Fruit fly (Drosophila melanogaster): ENCODE data around the gene Daao2.
A peak's percentile ranks its signal among the peaks of the same experiment; 100 is the strongest.

Gene Daao2

dm6 chr2L:6794956-6795522 lies 7.8 kb upstream of the Daao2 start (continued):
- TF ChIP-seq wdn (GFP tag; IDR thresholded peaks at IDR 0.05): no peak
- TF ChIP-seq D (optimal IDR thresholded peaks at IDR 0.05): no peak
- no peak for TF ChIP-seq D (GFP tag; optimal IDR thresholded peaks at IDR 0.05)
- TF ChIP-seq gem (tag; optimal IDR thresholded peaks at IDR 0.05): peak; percentile 29
- TF ChIP-seq HmgZ (tag; optimal IDR thresholded peaks at IDR 0.05): no peak
- TF ChIP-seq HHEX (GFP tag; optimal IDR thresholded peaks at IDR 0.05): no peak
- peak; percentile 1 for TF ChIP-seq Sox100B (GFP tag; optimal IDR thresholded peaks at IDR 0.05)
- TF ChIP-seq z (GFP tag; IDR thresholded peaks at IDR 0.05): peak; percentile 74
- no peak for TF ChIP-seq Lhr (GFP tag; optimal IDR thresholded peaks at IDR 0.05)
- 0 out of 2 replicates have a peak, but pooled peaks have one; percentile 9 for TF ChIP-seq CG14014 (GFP tag; IDR thresholded peaks at IDR 0.05)
- TF ChIP-seq CG32767 (GFP tag; IDR thresholded peaks at IDR 0.05): peak; percentile 54; the same call in 1 of the 2 replicates
- TF ChIP-seq Poxn (GFP tag; IDR thresholded peaks at IDR 0.05): no peak
- TF ChIP-seq CG7839 (tag; optimal IDR thresholded peaks at IDR 0.05): peak; percentile 32
- TF ChIP-seq CG31441 (GFP tag; IDR thresholded peaks at IDR 0.05): 0 out of 2 replicates have a peak, but pooled peaks have one; percentile 15
- TF ChIP-seq Trl (optimal IDR thresholded peaks at IDR 0.05): peak in 1 of 2 experiments; percentile 14
- TF ChIP-seq Trl (GFP tag; optimal IDR thresholded peaks at IDR 0.05): no peak
- no peak for TF ChIP-seq Doc2 (GFP tag; IDR thresholded peaks at IDR 0.05)
- TF ChIP-seq ranshi (GFP tag; IDR thresholded peaks at IDR 0.05): no peak
- TF ChIP-seq toy (GFP tag; IDR thresholded peaks at IDR 0.05): no peak
- no peak for TF ChIP-seq ab (GFP tag; optimal IDR thresholded peaks at IDR 0.05)
- TF ChIP-seq scrt (GFP tag; optimal IDR thresholded peaks at IDR 0.05): peak; percentile 21
- TF ChIP-seq Ets97D (GFP tag; optimal IDR thresholded peaks at IDR 0.05): no peak
- TF ChIP-seq Vsx1 (GFP tag; optimal IDR thresholded peaks at IDR 0.05): no peak
- no peak for TF ChIP-seq CG10462 (GFP tag; optimal IDR thresholded peaks at IDR 0.05)
- TF ChIP-seq CG4328 (GFP tag; optimal IDR thresholded peaks at IDR 0.05): peak; percentile 13
- TF ChIP-seq stwl (tag; optimal IDR thresholded peaks at IDR 0.05): no peak
- peak; percentile 59 for TF ChIP-seq slbo (GFP tag; IDR thresholded peaks at IDR 0.05)
- TF ChIP-seq Med (GFP tag): peak; percentile 80
- TF ChIP-seq CG12659 (GFP tag; optimal IDR thresholded peaks at IDR 0.05): peak; percentile 15
- TF ChIP-seq pan (optimal IDR thresholded peaks at IDR 0.05): no peak
- TF ChIP-seq pan (GFP tag; optimal IDR thresholded peaks at IDR 0.05 in 1 of 2, IDR thresholded peaks at IDR 0.05 in 1 of 2): peak in 1 of 2 experiments; percentile 30
- TF ChIP-seq zf30C (GFP tag; optimal IDR thresholded peaks at IDR 0.05): peak; percentile 78
- no peak for TF ChIP-seq Elba2 (GFP tag; optimal IDR thresholded peaks at IDR 0.05)
- peak; percentile 13 for TF ChIP-seq Fer3 (tag; optimal IDR thresholded peaks at IDR 0.05)
- no peak; the same call in 1 of the 2 replicates for TF ChIP-seq onecut (GFP tag; IDR thresholded peaks at IDR 0.05)
- no peak for TF ChIP-seq rib (GFP tag; IDR thresholded peaks at IDR 0.05)
- TF ChIP-seq CG2712 (tag; optimal IDR thresholded peaks at IDR 0.05): peak; percentile 25
- TF ChIP-seq grau (tag; optimal IDR thresholded peaks at IDR 0.05): peak; percentile 19
- TF ChIP-seq dysf (GFP tag; IDR thresholded peaks at IDR 0.05): peak; percentile 41; the same call in 1 of the 3 replicates
- no peak for TF ChIP-seq Rx (GFP tag; IDR thresholded peaks at IDR 0.05)
- peak; percentile 80 for TF ChIP-seq sens (GFP tag)
- no peak for TF ChIP-seq CG11085 (GFP tag; IDR thresholded peaks at IDR 0.05)
- no peak for TF ChIP-seq luna (GFP tag; optimal IDR thresholded peaks at IDR 0.05)
- TF ChIP-seq CG7928 (GFP tag; optimal IDR thresholded peaks at IDR 0.05): no peak
- no peak for TF ChIP-seq gcm (GFP tag; optimal IDR thresholded peaks at IDR 0.05)
- TF ChIP-seq otp (GFP tag; IDR thresholded peaks at IDR 0.05): no peak
- 0 out of 2 replicates have a peak, but pooled peaks have one; percentile 18 for TF ChIP-seq HLH3B (GFP tag; IDR thresholded peaks at IDR 0.05)
- TF ChIP-seq CG6689 (GFP tag; IDR thresholded peaks at IDR 0.05): 0 out of 2 replicates have a peak, but pooled peaks have one; percentile 7
- no peak for TF ChIP-seq CG1832 (GFP tag; optimal IDR thresholded peaks at IDR 0.05)
- TF ChIP-seq Sin3A (optimal IDR thresholded peaks at IDR 0.05): no peak
- TF ChIP-seq slp2 (GFP tag; optimal IDR thresholded peaks at IDR 0.05): peak; percentile 47
- peak; percentile 72 for TF ChIP-seq kni (GFP tag; optimal IDR thresholded peaks at IDR 0.05)

Data from whole organism, embryonic.